Worm (Caenorhabditis elegans) whole organism, young adult: Measurements from ENCODE around the gene srp-7.

Experiments
- F22D6.2 ChIP-seq: sonication (generic microtip); optimal IDR thresholded peaks from 2 replicates; lab custom pipeline; 2016; ENCODE audit warnings: mild to moderate bottlenecking, missing genetic modification characterization, missing compliant biosample characterization
- ZK185.1 ChIP-seq: sonication (generic microtip); optimal IDR thresholded peaks from 2 replicates; lab custom pipeline; 2016; ENCODE audit warnings: mild to moderate bottlenecking, missing genetic modification characterization, missing compliant biosample characterization; ENCODE audit not compliant: poor library complexity, severe bottlenecking
- zim-3 ChIP-seq: sonication (generic microtip); optimal IDR thresholded peaks from 2 replicates; lab custom pipeline; 2017; ENCODE audit warnings: mild to moderate bottlenecking, missing genetic modification characterization, moderate library complexity, missing compliant biosample characterization

DNA sequence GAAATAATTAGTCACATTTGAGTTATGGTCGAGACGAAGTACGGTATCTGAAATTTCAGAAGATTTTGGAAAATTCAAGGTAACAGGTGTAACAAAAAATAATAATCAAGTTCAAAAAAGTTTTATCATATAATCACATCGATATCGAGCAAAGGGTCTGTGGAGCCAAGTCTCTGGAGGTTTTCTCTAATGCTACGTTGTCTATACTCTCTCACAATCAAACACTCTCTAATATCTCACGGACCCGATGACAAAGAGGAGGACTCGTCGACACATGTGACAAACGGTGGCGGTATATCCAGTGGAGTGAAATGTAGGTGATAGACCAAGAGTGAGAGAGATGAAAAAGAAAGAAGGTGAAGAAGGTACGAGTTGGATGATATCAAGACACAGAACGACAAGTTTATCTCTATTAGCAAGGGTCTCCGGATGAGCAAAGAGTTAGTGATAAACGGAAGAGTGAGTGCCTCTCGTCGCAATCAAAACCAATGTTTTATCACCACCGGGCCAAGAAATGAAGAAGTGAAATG is 17.0 kb downstream of the srp-7 start, which contains the start of gene F20D6.10:
- TF ChIP-seq ZK185.1 (tag; lab: Kevin White, UChicago), result no peak
- TF ChIP-seq zim-3 (tag; lab: Kevin White, UChicago), result no peak
- no peak for TF ChIP-seq F22D6.2
